Worm (Caenorhabditis elegans) whole organism, L1 larva: Measurements from ENCODE around the gene C33G3.6.

Experiments
- blmp-1 ChIP-seq: fragments of 150-350 bp; optimal IDR thresholded peaks from 2 replicates; lab custom pipeline; 2014; ENCODE audit warnings: missing biosample characterization, missing genetic modification characterization
- nhr-76 ChIP-seq: sonication (generic microtip); optimal IDR thresholded peaks from 2 replicates; lab custom pipeline; 2017; ENCODE audit warnings: missing biosample characterization, missing genetic modification characterization
- zag-1 ChIP-seq: fragments of 150-350 bp; optimal IDR thresholded peaks from 2 replicates; lab custom pipeline; 2014; ENCODE audit warnings: missing biosample characterization, missing genetic modification characterization

ce11 chrX:14113347-14113746, 29.2 kb upstream of the C33G3.6 start, which contains the start of gene nhr-281:
- TF ChIP-seq blmp-1 (tag; lab: Kevin White, UChicago) (no peak), nhr-76 (tag; lab: Kevin White, UChicago) (no peak), zag-1 (tag; lab: Kevin White, UChicago) (no peak)
